Worm (Caenorhabditis elegans): ENCODE data around the gene ZK1307.9.

DNA sequence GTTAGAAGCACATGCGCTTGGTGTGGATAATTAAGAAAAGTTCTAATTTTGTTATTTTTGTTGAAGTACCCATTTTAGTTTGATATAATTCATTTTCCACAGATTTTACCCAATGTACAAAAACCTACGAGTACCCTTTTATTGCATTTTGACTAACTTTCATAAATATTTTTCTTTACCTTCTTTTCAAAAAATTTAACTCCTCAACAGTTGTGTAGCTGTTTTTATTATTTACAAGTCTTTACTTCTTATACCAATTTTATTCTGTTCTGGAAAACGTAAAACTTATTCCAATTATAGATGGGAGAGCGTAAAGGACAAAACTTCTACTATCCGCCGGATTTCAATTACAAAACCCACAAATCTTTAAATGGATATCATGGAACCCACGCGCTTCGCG, at the start of gene ZK1307.9:
- TF ChIP-seq C16A3.4 (tag; optimal IDR thresholded peaks at IDR 0.05): no peak
- TF ChIP-seq unc-30 (tag; optimal IDR thresholded peaks at IDR 0.05): no peak
- no peak for TF ChIP-seq lir-3 (tag; optimal IDR thresholded peaks at IDR 0.05; ENCODE audit: poor library complexity)
- no peak for TF ChIP-seq tbx-2 (tag; optimal IDR thresholded peaks at IDR 0.05)
- no peak for TF ChIP-seq lin-15B (tag; optimal IDR thresholded peaks at IDR 0.05)
- TF ChIP-seq nhr-237 (tag; optimal IDR thresholded peaks at IDR 0.05): no peak
- TF ChIP-seq snpc-4 (tag; optimal IDR thresholded peaks at IDR 0.05): no peak
- TF ChIP-seq lin-13 (GFP tag; optimal IDR thresholded peaks at IDR 0.05): no peak
- TF ChIP-seq ztf-11 (tag; optimal IDR thresholded peaks at IDR 0.05): no peak
- no peak for TF ChIP-seq unc-98 (GFP tag; IDR thresholded peaks at IDR 0.05)
- TF ChIP-seq zip-4 (GFP tag; optimal IDR thresholded peaks at IDR 0.05): no peak
- no peak for TF ChIP-seq ceh-90 (tag; optimal IDR thresholded peaks at IDR 0.05)
- TF ChIP-seq pag-3 (tag; optimal IDR thresholded peaks at IDR 0.05; ENCODE audit: borderline replicate concordance, insufficient read depth): no peak
- no peak for TF ChIP-seq ama-1 (optimal IDR thresholded peaks at IDR 0.05)

All from whole organism, L1 larva.